Fruit fly (Drosophila melanogaster) whole organism, wandering third instar larva: ENCODE measurements around the gene Not10.

Experiments
- Abd-B ChIP-seq: fragments of >200 bp; optimal IDR thresholded peaks from 2 replicates; lab custom pipeline; 2017; ENCODE audit warnings: missing biosample characterization, missing genetic modification characterization
- CG32264 ChIP-seq: fragments of 200-800 bp; sonication (Bioruptor generic); optimal IDR thresholded peaks from 2 replicates; lab custom pipeline; 2016; ENCODE audit warnings: missing biosample characterization, missing genetic modification characterization
- CG9705 ChIP-seq: fragments of 200-800 bp; sonication (Bioruptor generic); optimal IDR thresholded peaks from 2 replicates; lab custom pipeline; 2018; ENCODE audit warnings: missing biosample characterization, mild to moderate bottlenecking, missing genetic modification characterization
- Dfd ChIP-seq: fragments of >200 bp; optimal IDR thresholded peaks from 2 replicates; lab custom pipeline; 2017; ENCODE audit warnings: missing biosample characterization, missing genetic modification characterization
- Dif ChIP-seq: fragments of 200-275, 200-300 bp; sonication (Bioruptor generic); optimal IDR thresholded peaks from 2 replicates; lab custom pipeline; 2018; ENCODE audit warnings: missing biosample characterization, missing genetic modification characterization; ENCODE audit not compliant: partially characterized antibody
- Hnf4 ChIP-seq: fragments of 200-800 bp; sonication (Bioruptor generic); optimal IDR thresholded peaks from 2 replicates; lab custom pipeline; 2016; ENCODE audit warnings: missing biosample characterization, mild to moderate bottlenecking, missing genetic modification characterization
- Hr78 ChIP-seq: fragments of >200 bp; optimal IDR thresholded peaks from 2 replicates; lab custom pipeline; 2017; ENCODE audit warnings: missing biosample characterization, missing genetic modification characterization
- Jra ChIP-seq: sonication (Bioruptor generic); optimal IDR thresholded peaks from 2 replicates; lab custom pipeline; 2016; ENCODE audit warnings: missing biosample characterization, missing genetic modification characterization
- Mio ChIP-seq: sonication (Bioruptor generic); optimal IDR thresholded peaks from 2 replicates; lab custom pipeline; 2016; ENCODE audit warnings: missing biosample characterization, missing genetic modification characterization
- Myc ChIP-seq: fragments of >200 bp; optimal IDR thresholded peaks from 2 replicates; lab custom pipeline; 2017
- N ChIP-seq: fragments of >200 bp; optimal IDR thresholded peaks from 2 replicates; lab custom pipeline; 2018; ENCODE audit warnings: missing biosample characterization, missing external identifiers, missing genetic modification characterization
- Rel ChIP-seq, 2 experiments: fragments of 200-800 bp; sonication (Bioruptor generic) in 1 of 2; optimal IDR thresholded peaks; 2 replicates in 1 of 2; 3 replicates in 1 of 2; lab custom pipeline; 2016 to 2019; ENCODE audit warnings: mild to moderate bottlenecking in 2 of 2, missing biosample characterization in 2 of 2, missing genetic modification characterization in 2 of 2, moderate library complexity in 1 of 2
- Sp1 ChIP-seq: fragments of 200-800 bp; sonication (Bioruptor generic); optimal IDR thresholded peaks from 3 replicates; lab custom pipeline; 2019; ENCODE audit warnings: missing biosample characterization, mild to moderate bottlenecking, missing genetic modification characterization, moderate library complexity
- br ChIP-seq: fragments of 200-800 bp; sonication (Bioruptor generic); optimal IDR thresholded peaks from 2 replicates; lab custom pipeline; 2016; ENCODE audit warnings: missing biosample characterization, missing genetic modification characterization
- brk ChIP-seq: fragments of 200-800 bp; sonication (Bioruptor generic); optimal IDR thresholded peaks from 2 replicates; lab custom pipeline; 2016; ENCODE audit warnings: missing biosample characterization, mild to moderate bottlenecking, missing genetic modification characterization
- dmrt93B ChIP-seq: fragments of 200-800 bp; sonication (Bioruptor generic); optimal IDR thresholded peaks from 2 replicates; lab custom pipeline; 2018; ENCODE audit warnings: missing biosample characterization, mild to moderate bottlenecking, missing genetic modification characterization
- dsf ChIP-seq: sonication (Bioruptor generic); optimal IDR thresholded peaks from 2 replicates; lab custom pipeline; 2016; ENCODE audit warnings: missing biosample characterization, missing genetic modification characterization, borderline replicate concordance
- ey ChIP-seq: fragments of 200-800 bp; sonication (Bioruptor generic); optimal IDR thresholded peaks from 2 replicates; lab custom pipeline; 2016; ENCODE audit warnings: missing biosample characterization, missing genetic modification characterization
- fru ChIP-seq: fragments of 200-800 bp; sonication (Bioruptor generic); optimal IDR thresholded peaks from 3 replicates; lab custom pipeline; 2016; ENCODE audit warnings: missing biosample characterization, mild to moderate bottlenecking, missing genetic modification characterization
- jim ChIP-seq: fragments of 175-275, 200-325 bp; sonication (Bioruptor generic); optimal IDR thresholded peaks from 2 replicates; lab custom pipeline; 2016; ENCODE audit warnings: missing biosample characterization, mild to moderate bottlenecking, missing genetic modification characterization
- pan ChIP-seq: fragments of >200 bp; optimal IDR thresholded peaks from 2 replicates; lab custom pipeline; 2017
- psq ChIP-seq: fragments of 200-800 bp; sonication (Bioruptor generic); optimal IDR thresholded peaks from 3 replicates; lab custom pipeline; 2017; ENCODE audit warnings: missing biosample characterization, mild to moderate bottlenecking, missing genetic modification characterization, moderate library complexity
- rgr ChIP-seq: fragments of 200-800 bp; sonication (Bioruptor generic); optimal IDR thresholded peaks from 3 replicates; lab custom pipeline; 2016; ENCODE audit warnings: missing biosample characterization, mild to moderate bottlenecking, missing genetic modification characterization
- sv ChIP-seq: fragments of 200-800 bp; sonication (Bioruptor generic); optimal IDR thresholded peaks from 3 replicates; lab custom pipeline; 2016; ENCODE audit warnings: missing biosample characterization, missing genetic modification characterization
- tai ChIP-seq: sonication (Bioruptor generic); optimal IDR thresholded peaks from 2 replicates; lab custom pipeline; 2016; ENCODE audit warnings: missing biosample characterization, missing genetic modification characterization
- woc ChIP-seq: sonication (Bioruptor generic); optimal IDR thresholded peaks from 2 replicates; lab custom pipeline; 2016; ENCODE audit warnings: missing biosample characterization, mild to moderate bottlenecking, missing genetic modification characterization

Gene Not10

dm6 chr3R:12627691-12628148 lies 2.7 kb upstream of the Not10 start, which contains the start of the genes Vha55 and Snx3 (continued):
- TF ChIP-seq dmrt93B (GFP tag; lab: Kevin White, UChicago) (peak; percentile 37), Mio (GFP tag; lab: Kevin White, UChicago) (no peak), Dif (GFP tag; lab: Kevin White, UChicago) (no peak)

- TF ChIP-seq Rel (GFP tag; optimal IDR thresholded peaks at IDR 0.05; lab: Kevin White, UChicago) (no peak), Rel (tag; optimal IDR thresholded peaks at IDR 0.05; lab: Kevin White, UChicago) (peak; percentile 89), CG9705 (GFP tag; lab: Kevin White, UChicago) (no peak), br (GFP tag; lab: Kevin White, UChicago) (no peak), Abd-B (peak; percentile 23), woc (GFP tag; lab: Kevin White, UChicago) (no peak), Jra (GFP tag; lab: Kevin White, UChicago) (peak; percentile 22)
Observed at dm6 chr3R:12628395-12628928, 2.0 kb upstream of the Not10 start.

dm6 chr3R:12633059-12633458 lies 2.6 kb downstream of the Not10 start, which contains the start of gene CG18530:
CG18530 (plus strand) TSS chr3R:12633359.
- TF ChIP-seq dsf (GFP tag; lab: Kevin White, UChicago) (no peak), Abd-B (no peak), jim (GFP tag; lab: Kevin White, UChicago) (no peak), Dfd (GFP tag; lab: Kevin White, UChicago) (no peak), sv (GFP tag; lab: Kevin White, UChicago) (no peak), tai (no peak), Dif (GFP tag; lab: Kevin White, UChicago) (no peak), rgr (no peak), psq (no peak)

- TF ChIP-seq pan (no peak), Abd-B (no peak), Dfd (GFP tag; lab: Kevin White, UChicago) (no peak)
- TF ChIP-seq, all 38 proteins: peak for 0
Observed at dm6 chr3R:12634617-12635016, 4.2 kb downstream of the Not10 start, which contains the start of gene CG11598. CG11598 (plus strand) TSS chr3R:12634917.

- TF ChIP-seq CG9705 (GFP tag; lab: Kevin White, UChicago) (no peak), fru (GFP tag; lab: Kevin White, UChicago) (no peak), psq (no peak), Sp1 (GFP tag; lab: Kevin White, UChicago) (no peak), dmrt93B (GFP tag; lab: Kevin White, UChicago) (no peak), N (no peak), Dif (GFP tag; lab: Kevin White, UChicago) (no peak)
Observed at dm6 chr3R:12636240-12636639, 5.8 kb downstream of the Not10 start, which contains the start of gene CG11600. CG11600 (plus strand) TSS chr3R:12636540.

- TF ChIP-seq Rel (GFP tag; optimal IDR thresholded peaks at IDR 0.05; lab: Kevin White, UChicago) (no peak), Rel (tag; optimal IDR thresholded peaks at IDR 0.05; lab: Kevin White, UChicago) (no peak), ey (no peak), psq (no peak), Dfd (GFP tag; lab: Kevin White, UChicago) (no peak), Hr78 (GFP tag; lab: Kevin White, UChicago) (no peak), fru (GFP tag; lab: Kevin White, UChicago) (no peak), Myc (lab: Kevin White, UChicago) (no peak), br (GFP tag; lab: Kevin White, UChicago) (no peak), Mio (GFP tag; lab: Kevin White, UChicago) (no peak), sv (GFP tag; lab: Kevin White, UChicago) (no peak), woc (GFP tag; lab: Kevin White, UChicago) (no peak), Hnf4 (GFP tag; lab: Kevin White, UChicago) (no peak)
Observed at dm6 chr3R:12637961-12638531, 7.6 kb downstream of the Not10 start, which contains the start of gene CG11608. CG11608 (plus strand) TSS chr3R:12638481.

- TF ChIP-seq N (no peak), psq (no peak), Abd-B (no peak), brk (no peak), dmrt93B (GFP tag; lab: Kevin White, UChicago) (no peak), CG32264 (GFP tag; lab: Kevin White, UChicago) (no peak), rgr (no peak), sv (GFP tag; lab: Kevin White, UChicago) (no peak), pan (no peak), ey (no peak)
- TF ChIP-seq, all 38 proteins: peak for 0
Observed at dm6 chr3R:12641620-12642019, 11.2 kb downstream of the Not10 start.
